Worm (Caenorhabditis elegans) whole organism, L2 larva: Measurements from ENCODE around the gene act-2.

ENCODE experiments used
- ZK546.5 ChIP-seq: sonication (generic microtip); optimal IDR thresholded peaks from 2 replicates; lab custom pipeline; 2017; ENCODE audit warnings: missing biosample characterization, missing genetic modification characterization
- aly-2 ChIP-seq: fragments of 150-350 bp; optimal IDR thresholded peaks from 2 replicates; lab custom pipeline; 2014; ENCODE audit warnings: missing biosample characterization, missing genetic modification characterization
- ceh-82 ChIP-seq: fragments of 150-350 bp; optimal IDR thresholded peaks from 2 replicates; lab custom pipeline; 2014; ENCODE audit warnings: missing biosample characterization, missing genetic modification characterization
- nhr-12 ChIP-seq: fragments of 150-350 bp; optimal IDR thresholded peaks from 2 replicates; lab custom pipeline; 2014; ENCODE audit warnings: missing biosample characterization, missing genetic modification characterization
- skn-1 ChIP-seq: sonication (generic microtip); optimal IDR thresholded peaks from 2 replicates; lab custom pipeline; 2017; ENCODE audit warnings: missing biosample characterization, missing genetic modification characterization
- unc-39 ChIP-seq: fragments of 150-350 bp; optimal IDR thresholded peaks from 2 replicates; lab custom pipeline; 2014; ENCODE audit warnings: missing biosample characterization, missing genetic modification characterization
- unc-62 ChIP-seq: fragments of 150-350 bp; optimal IDR thresholded peaks from 2 replicates; lab custom pipeline; 2014; ENCODE audit warnings: missing biosample characterization, missing genetic modification reagents, missing genetic modification characterization
- zag-1 ChIP-seq: fragments of 150-350 bp; optimal IDR thresholded peaks from 2 replicates; lab custom pipeline; 2014; ENCODE audit warnings: missing biosample characterization, missing genetic modification characterization

DNA sequence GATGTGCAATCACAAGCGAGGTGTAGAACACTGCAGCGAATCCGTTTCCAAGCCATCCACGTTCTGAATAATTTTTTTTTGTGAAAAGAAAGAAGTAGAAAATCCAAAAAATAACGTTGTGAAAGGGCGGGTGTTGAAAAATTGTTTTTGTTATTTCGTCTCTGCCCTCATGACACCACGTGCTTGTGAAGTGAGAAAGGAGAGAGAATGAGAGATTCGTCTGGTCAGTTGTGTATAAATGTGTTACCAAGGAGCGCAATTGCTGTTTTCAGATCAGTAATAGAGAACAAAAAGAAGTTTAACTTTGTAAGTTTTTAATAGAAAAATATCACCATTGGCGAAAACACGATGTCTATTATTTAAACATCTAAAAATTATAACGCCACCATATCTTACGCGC, 43.3 kb upstream of the act-2 start:
- TF ChIP-seq skn-1 (no peak), unc-39 (tag; lab: Kevin White, UChicago) (no peak), ZK546.5 (tag; lab: Kevin White, UChicago) (no peak), ceh-82 (tag; lab: Kevin White, UChicago) (no peak), nhr-12 (no peak), aly-2 (tag; lab: Kevin White, UChicago) (no peak), unc-62 (GFP tag; lab: Kevin White, UChicago) (no peak), zag-1 (tag; lab: Kevin White, UChicago) (no peak)
